Worm (Caenorhabditis elegans) whole organism, L3 larva: Measurements from ENCODE around the gene Y43F8C.17.

Source experiments
- R02D3.7 ChIP-seq: fragments of 150-350 bp; optimal IDR thresholded peaks from 2 replicates; lab custom pipeline; 2014; ENCODE audit warnings: missing biosample characterization, missing genetic modification characterization
- ZK546.5 ChIP-seq: sonication (generic microtip); optimal IDR thresholded peaks from 2 replicates; lab custom pipeline; 2017; ENCODE audit warnings: missing biosample characterization, missing genetic modification characterization
- ama-1 ChIP-seq: fragments of 150-350 bp; optimal IDR thresholded peaks from 2 replicates; lab custom pipeline; 2018
- ceh-16 ChIP-seq: sonication (generic microtip); optimal IDR thresholded peaks from 2 replicates; lab custom pipeline; 2017; ENCODE audit warnings: missing biosample characterization, missing genetic modification characterization
- ceh-9 ChIP-seq: sonication (generic microtip); optimal IDR thresholded peaks from 2 replicates; lab custom pipeline; 2018; ENCODE audit warnings: missing biosample characterization, missing genetic modification characterization
- egl-27 ChIP-seq: sonication (generic microtip); optimal IDR thresholded peaks from 4 replicates; lab custom pipeline; 2017; ENCODE audit warnings: missing biosample characterization, missing genetic modification reagents, missing genetic modification characterization
- egl-5 ChIP-seq: fragments of 150-350 bp; optimal IDR thresholded peaks from 2 replicates; lab custom pipeline; 2017; ENCODE audit warnings: missing biosample characterization, missing genetic modification reagents, missing genetic modification characterization, inconsistent platforms
- elt-1 ChIP-seq: fragments of 150-350 bp; optimal IDR thresholded peaks from 2 replicates; lab custom pipeline; 2014; ENCODE audit warnings: missing biosample characterization, missing genetic modification characterization
- elt-2 ChIP-seq: sonication (generic microtip); optimal IDR thresholded peaks from 2 replicates; lab custom pipeline; 2016; ENCODE audit warnings: missing genetic modification reagents, mild to moderate bottlenecking, missing genetic modification characterization, missing compliant biosample characterization
- elt-3 ChIP-seq, 3 experiments: fragments of 150-350 bp in 1 of 3; sonication (generic microtip) in 2 of 3; optimal IDR thresholded peaks; 2 replicates in 2 of 3; 4 replicates in 1 of 3; lab custom pipeline; 2014 to 2017; ENCODE audit warnings: missing biosample characterization in 3 of 3, missing genetic modification characterization in 3 of 3
- eor-1 ChIP-seq, 2 experiments: fragments of 150-350 bp; optimal IDR thresholded peaks; 2 replicates each; lab custom pipeline; 2014 to 2018; ENCODE audit warnings: missing biosample characterization in 2 of 2, missing genetic modification characterization in 2 of 2
- fkh-10 ChIP-seq: sonication (generic microtip); optimal IDR thresholded peaks from 2 replicates; lab custom pipeline; 2017; ENCODE audit warnings: missing biosample characterization, missing genetic modification reagents, missing genetic modification characterization
- fkh-2 ChIP-seq: fragments of 150-350 bp; optimal IDR thresholded peaks from 2 replicates; lab custom pipeline; 2014; ENCODE audit warnings: missing biosample characterization, missing genetic modification reagents, missing genetic modification characterization
- fos-1 ChIP-seq: fragments of 150-350 bp; optimal IDR thresholded peaks from 2 replicates; lab custom pipeline; 2014; ENCODE audit warnings: missing biosample characterization, missing genetic modification characterization
- hmg-11 ChIP-seq: sonication (generic microtip); optimal IDR thresholded peaks from 2 replicates; lab custom pipeline; 2016; ENCODE audit warnings: missing genetic modification characterization, missing compliant biosample characterization
- lin-15B ChIP-seq: fragments of 150-350 bp; optimal IDR thresholded peaks from 2 replicates; lab custom pipeline; 2014; ENCODE audit warnings: missing biosample characterization, missing genetic modification characterization
- lin-39 ChIP-seq: fragments of 150-350 bp; optimal IDR thresholded peaks from 2 replicates; lab custom pipeline; 2018; ENCODE audit warnings: missing biosample characterization, missing genetic modification reagents, missing genetic modification characterization
- mml-1 ChIP-seq: fragments of 150-350 bp; sonication (generic microtip); optimal IDR thresholded peaks from 3 replicates; lab custom pipeline; 2014; ENCODE audit warnings: missing biosample characterization, missing genetic modification characterization
- nfya-1 ChIP-seq: sonication (generic microtip); optimal IDR thresholded peaks from 2 replicates; lab custom pipeline; 2017; ENCODE audit warnings: missing genetic modification characterization, mild to moderate bottlenecking, missing compliant biosample characterization, antibody characterized with exemption, moderate library complexity; ENCODE audit not compliant: insufficient read depth
- nhr-11 ChIP-seq: fragments of 150-350 bp; optimal IDR thresholded peaks from 2 replicates; lab custom pipeline; 2014; ENCODE audit warnings: missing biosample characterization, missing genetic modification characterization
- nhr-12 ChIP-seq: fragments of 150-350 bp; optimal IDR thresholded peaks from 2 replicates; lab custom pipeline; 2014; ENCODE audit warnings: missing biosample characterization, missing genetic modification characterization
- nhr-23 ChIP-seq: fragments of 150-350 bp; optimal IDR thresholded peaks from 2 replicates; lab custom pipeline; 2014; ENCODE audit warnings: missing biosample characterization, missing genetic modification reagents, missing genetic modification characterization
- nhr-25 ChIP-seq: sonication (generic microtip); optimal IDR thresholded peaks from 2 replicates; lab custom pipeline; 2017; ENCODE audit warnings: missing biosample characterization, missing genetic modification characterization
- nhr-28 ChIP-seq: fragments of 150-350 bp; optimal IDR thresholded peaks from 2 replicates; lab custom pipeline; 2014; ENCODE audit warnings: missing biosample characterization, missing genetic modification characterization
- nhr-43 ChIP-seq: sonication (generic microtip); optimal IDR thresholded peaks from 2 replicates; lab custom pipeline; 2016; ENCODE audit warnings: mild to moderate bottlenecking, missing genetic modification characterization, missing compliant biosample characterization; ENCODE audit not compliant: poor library complexity, severe bottlenecking
- nhr-67 ChIP-seq: fragments of 150-350 bp; optimal IDR thresholded peaks from 2 replicates; lab custom pipeline; 2014; ENCODE audit warnings: missing biosample characterization, missing genetic modification characterization
- nhr-76 ChIP-seq: fragments of 150-350 bp; sonication (generic microtip); optimal IDR thresholded peaks from 5 replicates; lab custom pipeline; 2014; ENCODE audit warnings: missing biosample characterization, missing genetic modification characterization
- pha-4 ChIP-seq: fragments of 150-350 bp; optimal IDR thresholded peaks from 2 replicates; lab custom pipeline; 2014; ENCODE audit warnings: missing biosample characterization, missing genetic modification reagents, missing genetic modification characterization
- sea-2 ChIP-seq: fragments of 150-350 bp; sonication (generic microtip); optimal IDR thresholded peaks from 4 replicates; lab custom pipeline; 2014; ENCODE audit warnings: missing biosample characterization, missing genetic modification reagents, missing genetic modification characterization
- snpc-4 ChIP-seq: fragments of 150-350 bp; optimal IDR thresholded peaks from 2 replicates; lab custom pipeline; 2014; ENCODE audit warnings: missing biosample characterization, missing genetic modification characterization
- tbx-2 ChIP-seq: sonication (generic microtip); optimal IDR thresholded peaks from 2 replicates; lab custom pipeline; 2016; ENCODE audit warnings: mild to moderate bottlenecking, missing genetic modification characterization, missing compliant biosample characterization
- unc-39 ChIP-seq: sonication (generic microtip); optimal IDR thresholded peaks from 4 replicates; lab custom pipeline; 2017; ENCODE audit warnings: missing biosample characterization, missing genetic modification characterization
- zag-1 ChIP-seq: fragments of 150-350 bp; optimal IDR thresholded peaks from 2 replicates; lab custom pipeline; 2014; ENCODE audit warnings: missing biosample characterization, missing genetic modification characterization

Y43F8C.17 gene

DNA sequence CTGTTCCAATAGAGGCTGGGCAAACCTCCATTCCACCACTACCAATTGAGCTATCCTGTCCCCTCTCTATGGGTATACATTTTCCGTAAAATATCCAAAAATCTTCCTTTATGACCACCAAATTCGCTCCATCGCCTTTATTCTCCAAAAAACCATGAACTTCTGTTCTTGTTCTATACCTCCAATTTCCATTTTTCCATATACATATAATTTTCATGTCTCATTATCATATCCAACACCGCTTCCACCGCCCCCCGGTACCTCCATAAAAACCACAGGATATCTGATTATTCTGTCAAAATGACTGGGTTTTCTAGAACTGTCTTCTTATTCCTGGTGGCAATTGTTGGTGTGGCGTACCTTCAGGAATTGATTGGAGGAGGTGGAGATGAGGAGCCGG lies at the start of gene Y43F8C.17:
TSS of gene Y43F8C.17 (plus strand) at position 301 of the 400 bp plus-strand sequence.
- TF ChIP-seq ama-1 (lab: Kevin White, UChicago) (no peak), elt-1 (tag; lab: Kevin White, UChicago) (no peak), elt-3 (tag; optimal IDR thresholded peaks at IDR 0.05; lab: Kevin White, UChicago) (no peak), lin-39 (tag; lab: Kevin White, UChicago) (no peak), sea-2 (GFP tag; lab: Kevin White, UChicago) (no peak), fkh-10 (GFP tag; lab: Kevin White, UChicago) (no peak), nhr-11 (tag; lab: Kevin White, UChicago) (no peak), ceh-9 (tag; lab: Kevin White, UChicago) (no peak), eor-1 (tag; optimal IDR thresholded peaks at IDR 0.05; lab: Kevin White, UChicago) (no peak), zag-1 (tag; lab: Kevin White, UChicago) (no peak), pha-4 (tag; lab: Kevin White, UChicago) (no peak)

DNA sequence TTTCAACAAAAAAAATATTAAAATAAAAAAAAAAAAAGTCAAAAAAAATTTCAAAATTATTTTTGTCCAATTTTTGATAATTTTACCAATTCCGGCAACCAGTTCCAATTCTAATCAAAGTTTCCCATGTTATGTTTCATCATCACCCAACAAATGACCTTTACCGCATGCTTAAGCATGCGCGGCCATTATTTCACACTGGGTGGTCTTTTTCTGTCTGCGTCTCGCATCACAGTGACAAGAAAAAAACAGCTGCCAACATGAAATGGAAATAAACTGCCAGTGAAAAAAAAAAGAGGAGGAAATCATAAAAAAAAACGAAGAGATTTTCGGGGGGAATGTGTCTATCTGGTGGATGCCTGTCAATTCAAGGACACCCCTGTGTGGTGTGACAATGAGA lies 49.6 kb upstream of the Y43F8C.17 start:
- TF ChIP-seq lin-15B (tag; lab: Kevin White, UChicago) (no peak), nhr-25 (tag; lab: Kevin White, UChicago) (peak; percentile 71)
- TF ChIP-seq, all 47 proteins: peak for 1

DNA sequence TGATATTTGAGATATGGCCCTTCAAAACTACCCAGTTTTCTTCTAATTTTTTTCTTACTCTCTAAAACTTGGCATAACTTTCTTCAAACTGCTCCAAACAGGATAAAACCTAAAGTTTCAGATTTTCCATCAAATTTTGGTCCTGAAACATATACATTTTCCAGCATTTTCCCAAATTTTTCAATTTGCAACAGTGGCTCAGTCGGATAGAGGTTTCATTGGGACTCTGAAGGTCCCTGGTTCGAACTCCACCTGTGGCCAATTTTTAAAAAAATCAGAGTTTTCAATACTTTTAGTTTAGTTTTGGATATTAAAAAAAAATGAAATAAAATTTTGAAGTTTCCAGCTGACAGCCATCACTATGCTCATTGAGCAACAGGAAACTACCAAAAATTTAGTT lies 48.2 kb upstream of the Y43F8C.17 start:
- TF ChIP-seq zag-1 (tag; lab: Kevin White, UChicago) (no peak), R02D3.7 (no peak), egl-5 (no peak), unc-39 (tag; lab: Kevin White, UChicago) (no peak), nhr-12 (no peak), tbx-2 (tag; lab: Kevin White, UChicago) (no peak), nfya-1 (tag; lab: Kevin White, UChicago) (no peak), pha-4 (tag; lab: Kevin White, UChicago) (no peak), hmg-11 (tag; lab: Kevin White, UChicago) (no peak), elt-1 (tag; lab: Kevin White, UChicago) (no peak)
- TF ChIP-seq, all 47 proteins: peak for 0

DNA sequence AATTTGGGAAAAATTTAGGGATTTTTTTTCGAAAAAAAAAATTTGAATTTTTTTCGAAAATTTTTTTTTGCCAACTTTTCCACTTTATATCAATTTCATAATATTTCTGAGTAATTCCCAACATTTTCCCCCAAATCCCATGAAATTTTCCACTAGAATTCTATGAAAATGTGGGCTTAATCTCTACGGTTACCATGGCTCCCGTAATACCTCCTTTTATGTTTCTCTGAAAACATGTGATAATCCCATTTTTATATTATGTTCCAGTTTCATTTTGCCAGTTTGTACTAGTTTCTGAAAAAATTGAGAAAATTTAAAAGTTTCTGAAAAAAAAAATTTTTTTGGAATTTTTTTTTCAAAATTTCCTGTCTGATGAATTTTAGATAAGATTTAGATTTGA lies 47.7 kb upstream of the Y43F8C.17 start:
- TF ChIP-seq unc-39 (tag; lab: Kevin White, UChicago) (no peak), ZK546.5 (tag; lab: Kevin White, UChicago) (no peak), egl-27 (tag; lab: Kevin White, UChicago) (no peak), nhr-23 (tag; lab: Kevin White, UChicago) (no peak), nhr-67 (no peak), elt-2 (tag; lab: Kevin White, UChicago) (no peak), lin-39 (tag; lab: Kevin White, UChicago) (no peak), elt-1 (tag; lab: Kevin White, UChicago) (no peak), fkh-2 (tag; lab: Kevin White, UChicago) (no peak), nhr-76 (tag; lab: Kevin White, UChicago) (no peak), snpc-4 (tag; lab: Kevin White, UChicago) (no peak), nhr-28 (tag; lab: Kevin White, UChicago) (no peak), ceh-16 (tag; lab: Kevin White, UChicago) (no peak), fkh-10 (GFP tag; lab: Kevin White, UChicago) (no peak), nhr-25 (tag; lab: Kevin White, UChicago) (no peak), nhr-43 (no peak), sea-2 (GFP tag; lab: Kevin White, UChicago) (no peak), elt-3 (tag; optimal IDR thresholded peaks at IDR 0.05; lab: Kevin White, UChicago) (no peak), fos-1 (tag; lab: Kevin White, UChicago) (no peak), tbx-2 (tag; lab: Kevin White, UChicago) (no peak)

DNA sequence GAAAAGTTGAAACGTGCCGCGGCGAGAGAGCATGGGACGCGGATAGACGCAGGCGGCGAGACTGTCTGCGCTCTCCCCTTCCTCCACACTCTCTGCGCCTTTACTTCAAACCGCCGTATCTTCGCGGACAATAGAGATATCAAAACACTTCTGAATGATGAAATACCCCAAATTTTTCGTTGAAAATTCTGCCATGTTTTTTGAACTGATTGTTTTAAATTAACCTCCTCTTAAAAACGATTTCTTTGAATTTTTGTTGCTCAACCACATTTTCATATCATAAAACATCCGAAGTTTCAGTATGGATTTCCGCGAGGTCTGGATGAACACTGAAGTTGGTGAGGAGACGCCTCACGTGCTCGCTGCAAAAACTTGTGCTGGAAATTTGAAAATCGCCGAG lies 46.0 kb upstream of the Y43F8C.17 start, which contains the start of gene Y43F8C.11:
TSS of gene Y43F8C.11 (plus strand) at position 301 of the 400 bp plus-strand sequence.
- no peak for TF ChIP-seq elt-1 (tag; lab: Kevin White, UChicago)
- TF ChIP-seq mml-1 (tag; lab: Kevin White, UChicago), result no peak
